Fruit fly (Drosophila melanogaster) whole organism, wandering third instar larva: Measurements from ENCODE around the gene emc.

Experiments
- Abd-B ChIP-seq: fragments of >200 bp; optimal IDR thresholded peaks from 2 replicates; lab custom pipeline; 2017; ENCODE audit warnings: missing biosample characterization, missing genetic modification characterization
- CG32264 ChIP-seq: fragments of 200-800 bp; sonication (Bioruptor generic); optimal IDR thresholded peaks from 2 replicates; lab custom pipeline; 2016; ENCODE audit warnings: missing biosample characterization, missing genetic modification characterization
- CG9705 ChIP-seq: fragments of 200-800 bp; sonication (Bioruptor generic); optimal IDR thresholded peaks from 2 replicates; lab custom pipeline; 2018; ENCODE audit warnings: missing biosample characterization, mild to moderate bottlenecking, missing genetic modification characterization
- CrebA ChIP-seq: fragments of 200-800 bp; sonication (Bioruptor generic); optimal IDR thresholded peaks from 2 replicates; lab custom pipeline; 2016; ENCODE audit warnings: missing biosample characterization, mild to moderate bottlenecking, missing genetic modification characterization, borderline replicate concordance
- Dfd ChIP-seq: fragments of >200 bp; optimal IDR thresholded peaks from 2 replicates; lab custom pipeline; 2017; ENCODE audit warnings: missing biosample characterization, missing genetic modification characterization
- Dif ChIP-seq: fragments of 200-275, 200-300 bp; sonication (Bioruptor generic); optimal IDR thresholded peaks from 2 replicates; lab custom pipeline; 2018; ENCODE audit warnings: missing biosample characterization, missing genetic modification characterization; ENCODE audit not compliant: partially characterized antibody
- GATAd ChIP-seq: sonication (Bioruptor generic); optimal IDR thresholded peaks from 2 replicates; lab custom pipeline; 2016; ENCODE audit warnings: missing biosample characterization, missing genetic modification characterization
- HLH106 ChIP-seq: fragments of 200-800 bp; optimal IDR thresholded peaks from 3 replicates; lab custom pipeline; 2019; ENCODE audit warnings: missing biosample characterization, mild to moderate bottlenecking, missing genetic modification characterization, moderate library complexity
- Hnf4 ChIP-seq: fragments of 200-800 bp; sonication (Bioruptor generic); optimal IDR thresholded peaks from 2 replicates; lab custom pipeline; 2016; ENCODE audit warnings: missing biosample characterization, mild to moderate bottlenecking, missing genetic modification characterization
- Hr78 ChIP-seq: fragments of >200 bp; optimal IDR thresholded peaks from 2 replicates; lab custom pipeline; 2017; ENCODE audit warnings: missing biosample characterization, missing genetic modification characterization
- Hr83 ChIP-seq: fragments of 200-300 bp; sonication (Bioruptor generic); optimal IDR thresholded peaks from 2 replicates; lab custom pipeline; 2016; ENCODE audit warnings: missing biosample characterization, mild to moderate bottlenecking, missing genetic modification characterization, moderate library complexity; ENCODE audit not compliant: poor library complexity, severe bottlenecking
- Jra ChIP-seq: sonication (Bioruptor generic); optimal IDR thresholded peaks from 2 replicates; lab custom pipeline; 2016; ENCODE audit warnings: missing biosample characterization, missing genetic modification characterization
- Mio ChIP-seq: sonication (Bioruptor generic); optimal IDR thresholded peaks from 2 replicates; lab custom pipeline; 2016; ENCODE audit warnings: missing biosample characterization, missing genetic modification characterization
- Myc ChIP-seq: fragments of >200 bp; optimal IDR thresholded peaks from 2 replicates; lab custom pipeline; 2017
- N ChIP-seq: fragments of >200 bp; optimal IDR thresholded peaks from 2 replicates; lab custom pipeline; 2018; ENCODE audit warnings: missing biosample characterization, missing external identifiers, missing genetic modification characterization
- OdsH ChIP-seq: fragments of 200-800 bp; sonication (Bioruptor generic); optimal IDR thresholded peaks from 2 replicates; lab custom pipeline; 2016; ENCODE audit warnings: missing biosample characterization, mild to moderate bottlenecking, missing genetic modification characterization
- Rel ChIP-seq, 2 experiments: fragments of 200-800 bp; sonication (Bioruptor generic) in 1 of 2; optimal IDR thresholded peaks; 2 replicates in 1 of 2; 3 replicates in 1 of 2; lab custom pipeline; 2016 to 2019; ENCODE audit warnings: mild to moderate bottlenecking in 2 of 2, missing biosample characterization in 2 of 2, missing genetic modification characterization in 2 of 2, moderate library complexity in 1 of 2
- Sp1 ChIP-seq: fragments of 200-800 bp; sonication (Bioruptor generic); optimal IDR thresholded peaks from 3 replicates; lab custom pipeline; 2019; ENCODE audit warnings: missing biosample characterization, mild to moderate bottlenecking, missing genetic modification characterization, moderate library complexity
- Vsx2 ChIP-seq: fragments of 200-300, 225-300 bp; sonication (Bioruptor generic); optimal IDR thresholded peaks from 2 replicates; lab custom pipeline; 2018; ENCODE audit warnings: missing biosample characterization, missing genetic modification characterization; ENCODE audit not compliant: partially characterized antibody
- br ChIP-seq: fragments of 200-800 bp; sonication (Bioruptor generic); optimal IDR thresholded peaks from 2 replicates; lab custom pipeline; 2016; ENCODE audit warnings: missing biosample characterization, missing genetic modification characterization
- brk ChIP-seq: fragments of 200-800 bp; sonication (Bioruptor generic); optimal IDR thresholded peaks from 2 replicates; lab custom pipeline; 2016; ENCODE audit warnings: missing biosample characterization, mild to moderate bottlenecking, missing genetic modification characterization
- dl ChIP-seq, 2 experiments: fragments of 175-275, 200-275 bp in 1 of 2; fragments of 200-275 bp in 1 of 2; sonication (Bioruptor generic); optimal IDR thresholded peaks; lab custom pipeline; 2018; ENCODE audit warnings: mild to moderate bottlenecking in 2 of 2, missing biosample characterization in 2 of 2, missing genetic modification characterization in 2 of 2, moderate library complexity in 2 of 2; ENCODE audit not compliant: partially characterized antibody in 2 of 2, insufficient read depth in 1 of 2
- dmrt93B ChIP-seq: fragments of 200-800 bp; sonication (Bioruptor generic); optimal IDR thresholded peaks from 2 replicates; lab custom pipeline; 2018; ENCODE audit warnings: missing biosample characterization, mild to moderate bottlenecking, missing genetic modification characterization
- dsf ChIP-seq: sonication (Bioruptor generic); optimal IDR thresholded peaks from 2 replicates; lab custom pipeline; 2016; ENCODE audit warnings: missing biosample characterization, missing genetic modification characterization, borderline replicate concordance
- ey ChIP-seq: fragments of 200-800 bp; sonication (Bioruptor generic); optimal IDR thresholded peaks from 2 replicates; lab custom pipeline; 2016; ENCODE audit warnings: missing biosample characterization, missing genetic modification characterization
- foxo ChIP-seq, 2 experiments: fragments of 200-800 bp; sonication (Bioruptor generic); optimal IDR thresholded peaks; 2 replicates in 1 of 2; 3 replicates in 1 of 2; lab custom pipeline; 2016 to 2017; ENCODE audit warnings: missing biosample characterization in 2 of 2, missing genetic modification characterization in 2 of 2
- fru ChIP-seq: fragments of 200-800 bp; sonication (Bioruptor generic); optimal IDR thresholded peaks from 3 replicates; lab custom pipeline; 2016; ENCODE audit warnings: missing biosample characterization, mild to moderate bottlenecking, missing genetic modification characterization
- h ChIP-seq: fragments of 200-800 bp; sonication (Bioruptor generic); optimal IDR thresholded peaks from 3 replicates; lab custom pipeline; 2016; ENCODE audit warnings: missing biosample characterization, mild to moderate bottlenecking, missing genetic modification characterization
- jim ChIP-seq: fragments of 175-275, 200-325 bp; sonication (Bioruptor generic); optimal IDR thresholded peaks from 2 replicates; lab custom pipeline; 2016; ENCODE audit warnings: missing biosample characterization, mild to moderate bottlenecking, missing genetic modification characterization
- lola ChIP-seq: fragments of >200 bp; optimal IDR thresholded peaks from 2 replicates; lab custom pipeline; 2017; ENCODE audit warnings: missing biosample characterization, missing genetic modification characterization
- pan ChIP-seq: fragments of >200 bp; optimal IDR thresholded peaks from 2 replicates; lab custom pipeline; 2017
- psq ChIP-seq: fragments of 200-800 bp; sonication (Bioruptor generic); optimal IDR thresholded peaks from 3 replicates; lab custom pipeline; 2017; ENCODE audit warnings: missing biosample characterization, mild to moderate bottlenecking, missing genetic modification characterization, moderate library complexity
- rgr ChIP-seq: fragments of 200-800 bp; sonication (Bioruptor generic); optimal IDR thresholded peaks from 3 replicates; lab custom pipeline; 2016; ENCODE audit warnings: missing biosample characterization, mild to moderate bottlenecking, missing genetic modification characterization
- sv ChIP-seq: fragments of 200-800 bp; sonication (Bioruptor generic); optimal IDR thresholded peaks from 3 replicates; lab custom pipeline; 2016; ENCODE audit warnings: missing biosample characterization, missing genetic modification characterization
- tai ChIP-seq: sonication (Bioruptor generic); optimal IDR thresholded peaks from 2 replicates; lab custom pipeline; 2016; ENCODE audit warnings: missing biosample characterization, missing genetic modification characterization
- usp ChIP-seq: fragments of >200 bp; optimal IDR thresholded peaks from 2 replicates; lab custom pipeline; 2017; ENCODE audit warnings: missing biosample characterization, missing genetic modification characterization
- woc ChIP-seq: sonication (Bioruptor generic); optimal IDR thresholded peaks from 2 replicates; lab custom pipeline; 2016; ENCODE audit warnings: missing biosample characterization, mild to moderate bottlenecking, missing genetic modification characterization

Gene emc

dm6 chr3L:733845-734697 is 15.1 kb upstream of the emc start:
- TF ChIP-seq pan (lab: Kevin White, UChicago) (no peak), sv (GFP tag; lab: Kevin White, UChicago) (peak; percentile 14), Dif (no peak), Jra (GFP tag; lab: Kevin White, UChicago) (no peak)

dm6 chr3L:735315-735714 is 13.9 kb upstream of the emc start:
- TF ChIP-seq Hr83 (GFP tag; lab: Kevin White, UChicago) (no peak), h (GFP tag; lab: Kevin White, UChicago) (no peak), woc (GFP tag; lab: Kevin White, UChicago) (no peak), lola (no peak), usp (GFP tag; lab: Kevin White, UChicago) (no peak), dl (GFP tag; optimal IDR thresholded peaks at IDR 0.05; lab: Kevin White, UChicago; ENCODE audit: insufficient read depth in 1 of 2, partially characterized antibody in 2 of 2) (no peak), brk (no peak), Dif (no peak), CrebA (GFP tag; lab: Kevin White, UChicago) (no peak), ey (GFP tag; lab: Kevin White, UChicago) (no peak), rgr (no peak), Sp1 (GFP tag; lab: Kevin White, UChicago) (no peak)

- TF ChIP-seq foxo (GFP tag; optimal IDR thresholded peaks at IDR 0.05; lab: Kevin White, UChicago) = peak in 1 of 2 experiments; percentile 70
- no peak for TF ChIP-seq Hr83 (GFP tag; lab: Kevin White, UChicago)
- TF ChIP-seq Dif = no peak
- no peak for TF ChIP-seq GATAd (GFP tag; lab: Kevin White, UChicago)
- peak; percentile 70 for TF ChIP-seq OdsH (GFP tag; lab: Kevin White, UChicago)
- no peak for TF ChIP-seq dmrt93B (GFP tag; lab: Kevin White, UChicago)
- TF ChIP-seq rgr = peak; percentile 63
- no peak for TF ChIP-seq HLH106
- TF ChIP-seq CG32264 (GFP tag; lab: Kevin White, UChicago) = no peak
- no peak for TF ChIP-seq lola
- TF ChIP-seq sv (GFP tag; lab: Kevin White, UChicago) = no peak
- TF ChIP-seq Vsx2 (GFP tag; lab: Kevin White, UChicago) = no peak
- TF ChIP-seq tai (GFP tag; lab: Kevin White, UChicago) = no peak
- TF ChIP-seq dsf = no peak
- no peak for TF ChIP-seq jim (GFP tag; lab: Kevin White, UChicago)
- no peak for TF ChIP-seq Abd-B (GFP tag; lab: Kevin White, UChicago)
- no peak for TF ChIP-seq pan (lab: Kevin White, UChicago)
- TF ChIP-seq brk = no peak
- peak; percentile 44 for TF ChIP-seq Sp1 (GFP tag; lab: Kevin White, UChicago)
- TF ChIP-seq usp (GFP tag; lab: Kevin White, UChicago) = no peak
- peak; percentile 9 for TF ChIP-seq psq
- no peak for TF ChIP-seq Rel (GFP tag; optimal IDR thresholded peaks at IDR 0.05; lab: Kevin White, UChicago)
- TF ChIP-seq Rel (tag; optimal IDR thresholded peaks at IDR 0.05; lab: Kevin White, UChicago) = no peak
- peak; percentile 65 for TF ChIP-seq h (GFP tag; lab: Kevin White, UChicago)
- TF ChIP-seq br (GFP tag; lab: Kevin White, UChicago) = peak; percentile 54
- peak; percentile 64 for TF ChIP-seq ey (GFP tag; lab: Kevin White, UChicago)
- TF ChIP-seq CrebA (GFP tag; lab: Kevin White, UChicago) = no peak
- peak; percentile 78 for TF ChIP-seq fru (GFP tag; lab: Kevin White, UChicago)
- no peak for TF ChIP-seq Hr78 (GFP tag; lab: Kevin White, UChicago)
- peak; percentile 12 for TF ChIP-seq Hnf4 (GFP tag; lab: Kevin White, UChicago)
- peak; percentile 28 for TF ChIP-seq Jra (GFP tag; lab: Kevin White, UChicago)
- no peak for TF ChIP-seq Mio (GFP tag; lab: Kevin White, UChicago)
- TF ChIP-seq Myc (lab: Kevin White, UChicago) = no peak
- TF ChIP-seq dl (GFP tag; optimal IDR thresholded peaks at IDR 0.05; lab: Kevin White, UChicago; ENCODE audit: insufficient read depth in 1 of 2, partially characterized antibody in 2 of 2) = no peak
- TF ChIP-seq N = no peak
- peak; percentile 24 for TF ChIP-seq woc (GFP tag; lab: Kevin White, UChicago)
- TF ChIP-seq CG9705 (GFP tag; lab: Kevin White, UChicago) = no peak
- TF ChIP-seq Dfd = no peak
- TF ChIP-seq, all 38 proteins: peak for 12
Observed at dm6 chr3L:735948-736347, 13.3 kb upstream of the emc start.
